Worm (Caenorhabditis elegans): ENCODE results near the gene rpn-5.
A peak's percentile ranks its signal among the peaks of the same experiment; 100 is the strongest.

Gene rpn-5

DNA sequence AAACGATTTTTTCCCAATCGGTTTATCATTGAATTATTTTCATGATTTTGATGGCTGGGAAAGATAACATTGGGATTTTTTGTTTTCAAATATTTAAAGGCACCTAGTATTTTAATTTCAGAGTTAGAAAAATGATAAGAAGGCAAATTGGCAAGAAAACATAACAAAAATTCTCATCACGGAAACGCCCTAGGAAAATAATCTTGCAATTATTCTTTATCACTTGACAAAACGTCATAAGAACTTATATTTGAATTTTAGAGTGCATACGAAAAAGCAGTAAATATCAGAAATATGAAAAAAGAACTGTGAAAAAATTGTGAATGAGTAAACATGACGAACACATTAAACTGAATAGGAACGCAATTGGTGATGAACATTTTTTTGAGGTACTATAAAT, 40.9 kb downstream of the rpn-5 start:
- TF ChIP-seq eor-1 (tag; optimal IDR thresholded peaks at IDR 0.05) (no peak), skn-1 (tag; optimal IDR thresholded peaks at IDR 0.05) (no peak), elt-2 (tag; optimal IDR thresholded peaks at IDR 0.05) (peak; percentile 65)

DNA sequence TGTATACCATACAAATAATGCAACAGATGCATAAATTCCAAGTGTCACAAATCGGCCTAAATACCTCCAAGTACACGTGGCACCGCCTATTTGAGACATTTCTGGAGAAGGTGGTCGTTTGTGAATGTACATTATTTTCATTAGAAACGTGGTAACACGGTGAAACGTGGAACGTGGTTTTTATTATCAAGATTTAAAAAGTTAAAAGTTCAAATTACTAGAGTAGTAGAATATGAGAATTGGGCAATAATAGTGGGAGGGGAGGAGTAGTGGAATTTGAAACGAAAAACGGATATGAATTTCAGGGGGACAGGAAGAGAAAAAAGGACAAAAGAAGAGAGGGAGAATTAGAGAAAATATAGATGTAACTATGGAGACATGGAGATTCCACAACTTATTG, 42.4 kb downstream of the rpn-5 start, which contains the start of gene fut-6:
TSS of gene fut-6 (minus strand) at position 101 of the 400 bp plus-strand sequence.
- TF ChIP-seq egl-27 (tag; optimal IDR thresholded peaks at IDR 0.05): no peak
- no peak for TF ChIP-seq ceh-16 (tag; optimal IDR thresholded peaks at IDR 0.05)
- TF ChIP-seq zag-1 (tag; optimal IDR thresholded peaks at IDR 0.05): no peak
- TF ChIP-seq mdl-1 (tag; optimal IDR thresholded peaks at IDR 0.05): no peak
- TF ChIP-seq ceh-28 (tag; optimal IDR thresholded peaks at IDR 0.05): no peak
- TF ChIP-seq elt-1 (tag; optimal IDR thresholded peaks at IDR 0.05): no peak
- TF ChIP-seq pqm-1 (tag; optimal IDR thresholded peaks at IDR 0.05): no peak
- no peak for TF ChIP-seq egl-5 (tag; optimal IDR thresholded peaks at IDR 0.05)
- TF ChIP-seq nhr-25 (tag; optimal IDR thresholded peaks at IDR 0.05): no peak

DNA sequence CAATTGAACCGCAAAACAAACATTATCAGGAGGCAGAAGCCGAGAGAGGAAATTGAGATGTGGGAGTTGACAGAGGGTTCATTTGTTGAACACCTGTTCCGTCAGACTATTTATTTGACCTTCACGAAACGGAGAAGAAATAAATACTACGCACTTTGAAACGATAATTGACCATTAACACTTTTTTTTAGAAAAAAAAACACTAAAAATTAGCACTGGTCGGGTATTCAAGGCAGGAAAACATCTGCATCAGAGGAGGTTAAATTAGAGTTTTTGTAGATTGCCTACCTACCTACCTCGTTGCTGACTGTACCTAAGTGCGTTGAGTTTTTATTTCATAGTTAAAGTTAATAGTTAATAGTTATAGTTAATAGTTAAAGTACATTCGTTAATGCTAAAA, 48.2 kb downstream of the rpn-5 start:
- TF ChIP-seq ZK546.5 (tag; optimal IDR thresholded peaks at IDR 0.05) (no peak), pha-4 (tag; optimal IDR thresholded peaks at IDR 0.05) (no peak), unc-62 (GFP tag; optimal IDR thresholded peaks at IDR 0.05) (no peak), hmg-11 (tag; optimal IDR thresholded peaks at IDR 0.05) (no peak), nhr-76 (tag; optimal IDR thresholded peaks at IDR 0.05) (no peak), aly-2 (tag; optimal IDR thresholded peaks at IDR 0.05) (no peak), nhr-237 (tag; optimal IDR thresholded peaks at IDR 0.05) (no peak), ceh-28 (tag; optimal IDR thresholded peaks at IDR 0.05) (no peak), ztf-4 (tag; optimal IDR thresholded peaks at IDR 0.05) (no peak), lin-15B (tag; optimal IDR thresholded peaks at IDR 0.05) (no peak), ceh-82 (tag; optimal IDR thresholded peaks at IDR 0.05) (no peak), unc-39 (tag; optimal IDR thresholded peaks at IDR 0.05) (no peak), sea-2 (GFP tag; optimal IDR thresholded peaks at IDR 0.05) (no peak), zag-1 (tag; optimal IDR thresholded peaks at IDR 0.05) (no peak), nfya-1 (tag; optimal IDR thresholded peaks at IDR 0.05; ENCODE audit: insufficient read depth) (no peak), nhr-67 (tag; optimal IDR thresholded peaks at IDR 0.05) (no peak), nhr-43 (tag; optimal IDR thresholded peaks at IDR 0.05; ENCODE audit: poor library complexity, severe bottlenecking) (no peak), tbx-2 (tag; optimal IDR thresholded peaks at IDR 0.05) (no peak)

DNA sequence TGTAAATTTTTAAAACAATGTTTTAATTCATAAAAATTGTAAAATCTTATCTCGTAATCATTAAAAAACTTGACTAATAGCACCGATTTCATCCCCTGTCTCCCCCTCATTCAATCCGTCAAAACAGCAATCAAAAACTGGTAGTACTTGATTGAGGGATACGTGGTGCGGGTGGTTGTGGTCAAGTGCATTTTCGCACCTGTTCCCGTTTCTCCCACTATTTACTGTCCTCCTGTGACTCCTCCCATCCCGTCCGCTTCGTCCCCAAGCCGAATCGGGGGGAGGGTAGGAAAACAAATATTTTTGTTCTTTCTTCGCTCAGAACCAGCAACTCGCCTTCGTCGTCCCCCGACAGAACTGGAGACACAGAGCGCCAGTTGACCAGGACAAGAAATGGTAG, 49.4 kb downstream of the rpn-5 start, which contains the start of gene lgc-27:
TSS of gene lgc-27 (plus strand) at position 301 of the 400 bp plus-strand sequence.
- TF ChIP-seq nhr-43 (tag; optimal IDR thresholded peaks at IDR 0.05; ENCODE audit: poor library complexity, severe bottlenecking): no peak
- TF ChIP-seq ZK546.5 (tag; optimal IDR thresholded peaks at IDR 0.05): no peak
- TF ChIP-seq pha-4 (tag; optimal IDR thresholded peaks at IDR 0.05): peak; percentile 16
